Worm (Caenorhabditis elegans) whole organism, L4/young adult: ENCODE data around the gene F45D3.2.

Source experiments
- dao-5 ChIP-seq: sonication (generic microtip); optimal IDR thresholded peaks from 2 replicates; lab custom pipeline; 2016; ENCODE audit warnings: missing genotype, missing genetic modification characterization, moderate library complexity, missing compliant biosample characterization
- him-1 ChIP-seq: sonication (generic microtip); optimal IDR thresholded peaks from 2 replicates; lab custom pipeline; 2016; ENCODE audit warnings: missing genotype, missing genetic modification reagents, missing genetic modification characterization, missing compliant biosample characterization

DNA sequence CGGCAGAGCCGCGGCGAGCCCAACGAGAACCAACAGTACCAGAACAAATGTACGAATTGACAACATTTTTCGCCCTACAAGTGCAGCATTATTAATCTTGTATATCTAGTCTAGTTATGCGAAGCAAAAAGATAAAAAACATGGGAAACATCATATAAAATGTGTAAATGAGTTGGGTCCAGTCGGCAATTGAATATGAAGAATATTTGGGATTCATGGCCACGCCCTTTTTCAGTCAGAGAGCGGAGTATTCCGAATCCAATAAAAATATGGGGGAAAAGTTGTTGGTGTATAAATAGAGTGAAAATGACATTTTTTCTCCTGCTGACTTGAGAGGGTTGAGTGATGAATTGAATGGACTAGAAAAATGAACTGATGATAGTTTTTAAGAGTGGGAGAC, 34.7 kb upstream of the F45D3.2 start, which contains the start of gene nlp-46:
- TF ChIP-seq him-1 (tag; lab: Kevin White, UChicago) (no peak), dao-5 (tag; lab: Kevin White, UChicago) (no peak)
